Fruit fly (Drosophila melanogaster) whole organism, embryonic: ENCODE data around the gene trk.

Experiments
- Bdp1 ChIP-seq: fragments of 200-800 bp; sonication (Bioruptor generic); optimal IDR thresholded peaks from 3 replicates; lab custom pipeline; 2016; ENCODE audit warnings: missing biosample characterization, missing genetic modification characterization
- Bgb ChIP-seq: fragments of 200-800 bp; sonication (Bioruptor generic); IDR thresholded peaks from 2 replicates; pipeline ENCODE4 v1.3.6; 2022; ENCODE audit warnings: missing biosample characterization, missing genetic modification characterization; ENCODE audit not compliant: partially characterized antibody
- CG10147 ChIP-seq: fragments of 200-800 bp; sonication (Bioruptor generic); optimal IDR thresholded peaks from 2 replicates; lab custom pipeline; 2019; ENCODE audit warnings: missing biosample characterization, mild to moderate bottlenecking, missing genetic modification characterization, moderate library complexity
- CG10462 ChIP-seq: fragments of 200-800 bp; sonication (Bioruptor generic); optimal IDR thresholded peaks from 2 replicates; lab custom pipeline; 2016; ENCODE audit warnings: missing biosample characterization, missing genetic modification characterization
- CG10543 ChIP-seq: fragments of 200-800 bp; sonication (Bioruptor generic); optimal IDR thresholded peaks from 3 replicates; lab custom pipeline; 2017; ENCODE audit warnings: missing biosample characterization, mild to moderate bottlenecking, missing genetic modification characterization, moderate library complexity
- CG12104 ChIP-seq: fragments of 200-800 bp; sonication (Bioruptor generic); optimal IDR thresholded peaks from 3 replicates; lab custom pipeline; 2016; ENCODE audit warnings: missing biosample characterization, missing genetic modification characterization
- CG12155 ChIP-seq: fragments of 200-800 bp; sonication (Bioruptor generic); optimal IDR thresholded peaks from 3 replicates; lab custom pipeline; 2016; ENCODE audit warnings: missing biosample characterization, missing genetic modification characterization
- CG12219 ChIP-seq: fragments of 200-800 bp; sonication (Bioruptor generic); optimal IDR thresholded peaks from 3 replicates; lab custom pipeline; 2018; ENCODE audit warnings: missing biosample characterization, mild to moderate bottlenecking, missing genetic modification characterization
- CG12769 ChIP-seq: fragments of 200-800 bp; sonication (Bioruptor generic); optimal IDR thresholded peaks from 2 replicates; lab custom pipeline; 2019; ENCODE audit warnings: missing biosample characterization, mild to moderate bottlenecking, missing genetic modification characterization, moderate library complexity
- CG13424 ChIP-seq: fragments of 200-800 bp; sonication (Bioruptor generic); optimal IDR thresholded peaks from 2 replicates; lab custom pipeline; 2019; ENCODE audit warnings: missing biosample characterization, mild to moderate bottlenecking, missing genetic modification characterization, moderate library complexity
- CG15601 ChIP-seq: fragments of 200-800 bp; sonication (Bioruptor generic); optimal IDR thresholded peaks from 3 replicates; lab custom pipeline; 2019; ENCODE audit warnings: missing biosample characterization, mild to moderate bottlenecking, missing genetic modification characterization, moderate library complexity
- CG15696 ChIP-seq: fragments of 200-800 bp; sonication (Bioruptor generic); optimal IDR thresholded peaks from 2 replicates; lab custom pipeline; 2019; ENCODE audit warnings: missing biosample characterization, mild to moderate bottlenecking, missing genetic modification characterization, moderate library complexity
- CG2199 ChIP-seq: fragments of 200-800 bp; sonication (Bioruptor generic); IDR thresholded peaks from 3 replicates; pipeline ENCODE4 v1.3.6; 2022; ENCODE audit warnings: missing biosample characterization, missing genetic modification characterization
- CG30431 ChIP-seq: fragments of 200-800 bp; sonication (Bioruptor generic); optimal IDR thresholded peaks from 2 replicates; lab custom pipeline; 2017; ENCODE audit warnings: missing biosample characterization, missing genetic modification characterization
- CG31224 ChIP-seq: fragments of 200-800 bp; sonication (Bioruptor generic); IDR thresholded peaks from 2 replicates; pipeline ENCODE4 v1.3.6; 2022; ENCODE audit warnings: missing biosample characterization, missing genetic modification characterization
- CG3995 ChIP-seq: fragments of 200-800 bp; sonication (Bioruptor generic); optimal IDR thresholded peaks from 3 replicates; lab custom pipeline; 2016; ENCODE audit warnings: missing biosample characterization, missing genetic modification characterization
- CG4328 ChIP-seq: fragments of 200-800 bp; sonication (Bioruptor generic); optimal IDR thresholded peaks from 3 replicates; lab custom pipeline; 2017; ENCODE audit warnings: missing biosample characterization, missing genetic modification reagents, missing genetic modification characterization
- CG6272 ChIP-seq: fragments of 200-800 bp; sonication (Bioruptor generic); IDR thresholded peaks from 2 replicates; pipeline ENCODE4 v1.3.6; 2022; ENCODE audit warnings: missing biosample characterization, missing genetic modification characterization
- CG8281 ChIP-seq: fragments of 200-800 bp; sonication (Bioruptor generic); optimal IDR thresholded peaks from 2 replicates; lab custom pipeline; 2018; ENCODE audit warnings: missing biosample characterization, mild to moderate bottlenecking, missing genetic modification characterization, moderate library complexity
- CG9215 ChIP-seq: fragments of 200-800 bp; sonication (Bioruptor generic); IDR thresholded peaks from 2 replicates; pipeline ENCODE4 v1.3.6; 2022; ENCODE audit warnings: missing biosample characterization, missing genetic modification characterization
- CG9797 ChIP-seq: fragments of 200-800 bp; sonication (Bioruptor generic); optimal IDR thresholded peaks from 3 replicates; lab custom pipeline; 2018; ENCODE audit warnings: missing biosample characterization, mild to moderate bottlenecking, missing genetic modification characterization
- CG9876 ChIP-seq: fragments of 200-800 bp; sonication (Bioruptor generic); optimal IDR thresholded peaks from 2 replicates; lab custom pipeline; 2016; ENCODE audit warnings: missing biosample characterization, missing genetic modification characterization
- D ChIP-seq, 2 experiments: fragments of 200-800 bp in 1 of 2; fragments of >200 bp in 1 of 2; sonication (Bioruptor generic) in 1 of 2; optimal IDR thresholded peaks; 2 replicates in 1 of 2; 3 replicates in 1 of 2; lab custom pipeline; 2017; ENCODE audit warnings: mild to moderate bottlenecking in 1 of 2, missing biosample characterization in 1 of 2, missing genetic modification characterization in 1 of 2, missing genetic modification reagents in 1 of 2
- Dad ChIP-seq: fragments of 200-800 bp; sonication (Bioruptor generic); optimal IDR thresholded peaks from 3 replicates; lab custom pipeline; 2016; ENCODE audit warnings: missing biosample characterization, missing genetic modification characterization
- Dip3 ChIP-seq: fragments of 200-800 bp; sonication (Bioruptor generic); optimal IDR thresholded peaks from 3 replicates; lab custom pipeline; 2016; ENCODE audit warnings: missing biosample characterization, missing genetic modification characterization
- Dref ChIP-seq: fragments of 200-800 bp; sonication (Bioruptor generic); IDR thresholded peaks from 2 replicates; pipeline ENCODE4 v1.3.6; 2022; ENCODE audit warnings: missing biosample characterization, missing genetic modification characterization
- Ets97D ChIP-seq: fragments of 200-800 bp; sonication (Bioruptor generic); optimal IDR thresholded peaks from 3 replicates; lab custom pipeline; 2016; ENCODE audit warnings: missing biosample characterization, missing genetic modification characterization
- HLHmδ ChIP-seq: fragments of 200-800 bp; sonication (Bioruptor generic); optimal IDR thresholded peaks from 2 replicates; lab custom pipeline; 2018; ENCODE audit warnings: missing biosample characterization, mild to moderate bottlenecking, missing genetic modification characterization, moderate library complexity
- Hand ChIP-seq: fragments of 200-800 bp; sonication (Bioruptor generic); optimal IDR thresholded peaks from 2 replicates; lab custom pipeline; 2017; ENCODE audit warnings: mild to moderate bottlenecking, missing biosample characterization, missing genetic modification reagents, missing genetic modification characterization
- Kr ChIP-seq: fragments of 200-800 bp; sonication (Bioruptor generic); optimal IDR thresholded peaks from 2 replicates; lab custom pipeline; 2017; ENCODE audit warnings: missing biosample characterization, mild to moderate bottlenecking, missing genetic modification characterization
- Meics ChIP-seq: fragments of 200-800 bp; sonication (Bioruptor generic); optimal IDR thresholded peaks from 2 replicates; lab custom pipeline; 2017; ENCODE audit warnings: missing biosample characterization, mild to moderate bottlenecking, missing genetic modification characterization
- Neu2 ChIP-seq: fragments of 200-800 bp; sonication (Bioruptor generic); optimal IDR thresholded peaks from 3 replicates; lab custom pipeline; 2016; ENCODE audit warnings: missing biosample characterization, missing genetic modification characterization, borderline replicate concordance
- Nf-YA ChIP-seq: fragments of 200-800 bp; sonication (Bioruptor generic); IDR thresholded peaks from 2 replicates; pipeline ENCODE4 v1.3.6; 2022; ENCODE audit warnings: missing biosample characterization, missing genetic modification characterization
- Poxn ChIP-seq: fragments of 200-800 bp; sonication (Bioruptor generic); IDR thresholded peaks from 2 replicates; pipeline ENCODE4 v1.3.6; 2022; ENCODE audit warnings: missing biosample characterization, missing genetic modification characterization
- Ptx1 ChIP-seq: fragments of 200-800 bp; sonication (Bioruptor generic); IDR thresholded peaks from 2 replicates; pipeline ENCODE4 v1.3.6; 2022; ENCODE audit warnings: missing biosample characterization, missing genetic modification characterization
- Tbp ChIP-seq: fragments of >200 bp; optimal IDR thresholded peaks from 2 replicates; lab custom pipeline; 2018; ENCODE audit warnings: missing biosample characterization, missing genetic modification characterization
- amos ChIP-seq: fragments of 200-800 bp; sonication (Bioruptor generic); IDR thresholded peaks from 2 replicates; pipeline ENCODE4 v1.3.6; 2022; ENCODE audit warnings: missing biosample characterization, missing genetic modification characterization; ENCODE audit not compliant: partially characterized antibody
- ato ChIP-seq: fragments of 200-800 bp; sonication (Bioruptor generic); IDR thresholded peaks from 2 replicates; pipeline ENCODE4 v1.3.6; 2022; ENCODE audit warnings: missing biosample characterization, missing genetic modification characterization; ENCODE audit not compliant: partially characterized antibody
- az2 ChIP-seq: fragments of 200-800 bp; sonication (Bioruptor generic); optimal IDR thresholded peaks from 3 replicates; lab custom pipeline; 2016; ENCODE audit warnings: missing biosample characterization, missing genetic modification characterization
- bsh ChIP-seq, 2 experiments: fragments of 200-800 bp; sonication (Bioruptor generic); optimal IDR thresholded peaks; 2 replicates each; lab custom pipeline; 2017 to 2018; ENCODE audit warnings: mild to moderate bottlenecking in 2 of 2, missing biosample characterization in 2 of 2, missing genetic modification characterization in 2 of 2, moderate library complexity in 1 of 2
- dpn ChIP-seq, 2 experiments: fragments of 200-800 bp; sonication (Bioruptor generic); optimal IDR thresholded peaks; 3 replicates each; lab custom pipeline; 2016; ENCODE audit warnings: missing biosample characterization in 2 of 2, missing genetic modification characterization in 2 of 2
- ems ChIP-seq: fragments of 200-800 bp; sonication (Bioruptor generic); optimal IDR thresholded peaks from 3 replicates; lab custom pipeline; 2016; ENCODE audit warnings: missing biosample characterization, missing genetic modification characterization
- kay ChIP-seq: fragments of 200-800 bp; sonication (Bioruptor generic); optimal IDR thresholded peaks from 2 replicates; lab custom pipeline; 2016; ENCODE audit warnings: missing biosample characterization, missing genetic modification characterization
- lilli ChIP-seq: fragments of 200-800 bp; sonication (Bioruptor generic); optimal IDR thresholded peaks from 3 replicates; lab custom pipeline; 2016; ENCODE audit warnings: missing biosample characterization, missing genetic modification characterization
- mirr ChIP-seq: fragments of 200-800 bp; sonication (Bioruptor generic); optimal IDR thresholded peaks from 3 replicates; lab custom pipeline; 2018; ENCODE audit warnings: missing biosample characterization, mild to moderate bottlenecking, missing genetic modification characterization
- pnt ChIP-seq: fragments of 200-800 bp; sonication (Bioruptor generic); optimal IDR thresholded peaks from 3 replicates; lab custom pipeline; 2016; ENCODE audit warnings: missing biosample characterization, missing genetic modification characterization
- row ChIP-seq: fragments of 200-800 bp; sonication (Bioruptor generic); IDR thresholded peaks from 3 replicates; pipeline ENCODE4 v1.3.6; 2022; ENCODE audit warnings: missing biosample characterization, missing genetic modification characterization
- seq ChIP-seq: fragments of 200-800 bp; sonication (Bioruptor generic); IDR thresholded peaks from 2 replicates; pipeline ENCODE4 v1.3.6; 2022; ENCODE audit warnings: missing biosample characterization, missing genetic modification characterization
- slou ChIP-seq: fragments of 200-800 bp; sonication (Bioruptor generic); optimal IDR thresholded peaks from 3 replicates; lab custom pipeline; 2016; ENCODE audit warnings: missing biosample characterization, missing genetic modification characterization
- stc ChIP-seq: fragments of 200-800 bp; sonication (Bioruptor generic); IDR thresholded peaks from 2 replicates; pipeline ENCODE4 v1.3.6; 2022; ENCODE audit warnings: missing biosample characterization, missing genetic modification characterization
- zen ChIP-seq: fragments of 200-800 bp; sonication (Bioruptor generic); optimal IDR thresholded peaks from 3 replicates; lab custom pipeline; 2018; ENCODE audit warnings: missing biosample characterization, mild to moderate bottlenecking, missing genetic modification characterization, moderate library complexity

Gene trk

dm6 chr2L:10246785-10247190 lies 25.3 kb downstream of the trk start, which contains the start of gene chico (continued):
- no peak for TF ChIP-seq CG12104
- TF ChIP-seq CG4328 (GFP tag; lab: Kevin White, UChicago): no peak
- TF ChIP-seq Bgb (GFP tag; lab: Robert Waterston, UW): peak; percentile 77
- TF ChIP-seq ems (GFP tag; lab: Kevin White, UChicago): no peak
- no peak for TF ChIP-seq CG9215
- TF ChIP-seq CG12219 (GFP tag; lab: Kevin White, UChicago): no peak
- no peak for TF ChIP-seq Tbp (GFP tag; lab: Kevin White, UChicago)
- no peak for TF ChIP-seq Bdp1 (GFP tag; lab: Kevin White, UChicago)
- TF ChIP-seq CG10462 (GFP tag; lab: Kevin White, UChicago): no peak
- TF ChIP-seq zen (tag; lab: Kevin White, UChicago): no peak
- no peak for TF ChIP-seq CG8281 (tag; lab: Kevin White, UChicago)
- no peak for TF ChIP-seq seq (GFP tag; lab: Robert Waterston, UW)
- no peak for TF ChIP-seq dpn (GFP tag; optimal IDR thresholded peaks at IDR 0.05; lab: Kevin White, UChicago)
- TF ChIP-seq Ptx1 (GFP tag; lab: Robert Waterston, UW): no peak
- no peak for TF ChIP-seq kay (GFP tag; lab: Kevin White, UChicago)
- no peak for TF ChIP-seq Dip3 (GFP tag; lab: Kevin White, UChicago)
- no peak for TF ChIP-seq pnt
- TF ChIP-seq CG9876 (GFP tag; lab: Kevin White, UChicago): no peak
- TF ChIP-seq Meics (GFP tag; lab: Kevin White, UChicago): no peak
- no peak for TF ChIP-seq Hand (GFP tag; lab: Kevin White, UChicago)
- peak; percentile 98 for TF ChIP-seq Dref (GFP tag; lab: Robert Waterston, UW)
- no peak for TF ChIP-seq CG31224 (GFP tag; lab: Robert Waterston, UW)
- TF ChIP-seq amos: no peak; the same call in 1 of the 2 replicates
- TF ChIP-seq Neu2 (GFP tag; lab: Kevin White, UChicago): no peak
- no peak for TF ChIP-seq CG10543
- no peak for TF ChIP-seq CG13424 (tag; lab: Kevin White, UChicago)
- no peak for TF ChIP-seq bsh (GFP tag; optimal IDR thresholded peaks at IDR 0.05; lab: Kevin White, UChicago)
- no peak for TF ChIP-seq HLHmδ (GFP tag; lab: Kevin White, UChicago)
- TF ChIP-seq mirr: no peak
- peak; percentile 49; the same call in 1 of the 3 replicates for TF ChIP-seq row (GFP tag; lab: Robert Waterston, UW)
- no peak for TF ChIP-seq CG12155 (GFP tag; lab: Kevin White, UChicago)
- no peak for TF ChIP-seq CG2199 (GFP tag; lab: Robert Waterston, UW)
- no peak for TF ChIP-seq az2 (GFP tag; lab: Kevin White, UChicago)
- TF ChIP-seq CG15696 (tag; lab: Kevin White, UChicago): no peak
- no peak for TF ChIP-seq CG3995
- TF ChIP-seq Nf-YA (GFP tag; lab: Robert Waterston, UW): no peak
- peak; percentile 83 for TF ChIP-seq Ets97D (GFP tag; lab: Kevin White, UChicago)
- peak; percentile 55; the same call in 1 of the 2 replicates for TF ChIP-seq ato (GFP tag; lab: Robert Waterston, UW)
- no peak for TF ChIP-seq stc (GFP tag; lab: Robert Waterston, UW)
- no peak for TF ChIP-seq Dad (GFP tag; lab: Kevin White, UChicago)
- no peak for TF ChIP-seq CG30431 (GFP tag; lab: Kevin White, UChicago)
- TF ChIP-seq CG12769: no peak
- TF ChIP-seq CG15601 (tag; lab: Kevin White, UChicago): no peak
- TF ChIP-seq Kr: no peak
- peak; percentile 53 for TF ChIP-seq CG9797
- peak; percentile 38 for TF ChIP-seq lilli (GFP tag; lab: Kevin White, UChicago)
- TF ChIP-seq slou (GFP tag; lab: Kevin White, UChicago): no peak
- no peak for TF ChIP-seq CG10147 (GFP tag; lab: Kevin White, UChicago)
- TF ChIP-seq Poxn: no peak
- TF ChIP-seq CG6272 (GFP tag; lab: Robert Waterston, UW): no peak
- no peak for TF ChIP-seq D (optimal IDR thresholded peaks at IDR 0.05; lab: Kevin White, UChicago)
- TF ChIP-seq D (GFP tag; optimal IDR thresholded peaks at IDR 0.05; lab: Kevin White, UChicago): no peak
